Fruit fly (Drosophila melanogaster) whole organism, prepupa: ENCODE measurements around the gene CG10466.

ENCODE experiments used
- CG11294 ChIP-seq: fragments of 200-800 bp; sonication (Bioruptor generic); IDR thresholded peaks from 2 replicates; pipeline ENCODE4 v1.3.6; 2022; ENCODE audit warnings: missing biosample characterization, missing genetic modification characterization
- CG11902 ChIP-seq: fragments of 200-800 bp; sonication (Bioruptor generic); optimal IDR thresholded peaks from 3 replicates; lab custom pipeline; 2016; ENCODE audit warnings: missing biosample characterization, missing genetic modification characterization
- CG15336 ChIP-seq: fragments of 200-800 bp; sonication (Bioruptor generic); IDR thresholded peaks from 2 replicates; pipeline ENCODE4 v1.3.6; 2022; ENCODE audit warnings: missing biosample characterization, missing genetic modification characterization
- CG1621 ChIP-seq: fragments of 200-800 bp; sonication (Bioruptor generic); optimal IDR thresholded peaks from 3 replicates; lab custom pipeline; 2018; ENCODE audit warnings: missing biosample characterization, mild to moderate bottlenecking, missing genetic modification characterization
- CG16779 ChIP-seq: fragments of 200-800 bp; sonication (Bioruptor generic); optimal IDR thresholded peaks from 3 replicates; lab custom pipeline; 2017; ENCODE audit warnings: missing biosample characterization, mild to moderate bottlenecking, missing genetic modification characterization
- CG31627 ChIP-seq: fragments of 200-800 bp; sonication (Bioruptor generic); optimal IDR thresholded peaks from 3 replicates; lab custom pipeline; 2016; ENCODE audit warnings: missing biosample characterization, missing genetic modification characterization
- CG32006 ChIP-seq: fragments of 200-800 bp; sonication (Bioruptor generic); optimal IDR thresholded peaks from 3 replicates; lab custom pipeline; 2017; ENCODE audit warnings: missing biosample characterization, mild to moderate bottlenecking, missing genetic modification characterization
- CG34406 ChIP-seq: fragments of 200-800 bp; sonication (Bioruptor generic); optimal IDR thresholded peaks from 3 replicates; lab custom pipeline; 2016; ENCODE audit warnings: missing biosample characterization, missing genetic modification characterization
- CG6276 ChIP-seq: fragments of 200-800 bp; sonication (Bioruptor generic); optimal IDR thresholded peaks from 2 replicates; lab custom pipeline; 2017; ENCODE audit warnings: missing biosample characterization, mild to moderate bottlenecking, missing genetic modification characterization
- CG6808 ChIP-seq: fragments of 200-800 bp; sonication (Bioruptor generic); optimal IDR thresholded peaks from 3 replicates; lab custom pipeline; 2017; ENCODE audit warnings: missing biosample characterization, missing genetic modification characterization, mild to moderate bottlenecking, moderate library complexity, missing genetic modification reagents
- CG8119 ChIP-seq: fragments of 200-800 bp; sonication (Bioruptor generic); IDR thresholded peaks from 3 replicates; pipeline ENCODE4 v1.3.6; 2022; ENCODE audit warnings: missing biosample characterization, missing genetic modification characterization
- CG8632 ChIP-seq: fragments of 200-800 bp; sonication (Bioruptor generic); optimal IDR thresholded peaks from 3 replicates; lab custom pipeline; 2016; ENCODE audit warnings: missing biosample characterization, missing genetic modification characterization
- Eip78C ChIP-seq: fragments of 200-800 bp; sonication (Bioruptor generic); peaks from one replicate; lab custom pipeline; 2016; ENCODE audit warnings: missing biosample characterization, missing genetic modification characterization
- Eip93F ChIP-seq: fragments of 200-800 bp; sonication (Bioruptor generic); optimal IDR thresholded peaks from 2 replicates; lab custom pipeline; 2016; ENCODE audit warnings: missing biosample characterization, mild to moderate bottlenecking, missing genetic modification characterization
- Ets21C ChIP-seq: fragments of 200-800 bp; sonication (Bioruptor generic); optimal IDR thresholded peaks from 3 replicates; lab custom pipeline; 2016; ENCODE audit warnings: missing biosample characterization, missing genetic modification characterization
- Ets96B ChIP-seq: fragments of 200-800 bp; optimal IDR thresholded peaks from 2 replicates; lab custom pipeline; 2019; ENCODE audit warnings: missing biosample characterization, mild to moderate bottlenecking, missing genetic modification characterization, moderate library complexity
- Gug ChIP-seq: fragments of 200-800 bp; sonication (Bioruptor generic); IDR thresholded peaks from 2 replicates; pipeline ENCODE4 v1.3.6; 2022; ENCODE audit warnings: missing biosample characterization, missing genetic modification characterization
- Hr38 ChIP-seq: sonication (Bioruptor generic); optimal IDR thresholded peaks from 2 replicates; lab custom pipeline; 2016; ENCODE audit warnings: missing biosample characterization, missing genetic modification characterization
- Hr39 ChIP-seq: fragments of 200-800 bp; sonication (Bioruptor generic); optimal IDR thresholded peaks from 2 replicates; lab custom pipeline; 2016; ENCODE audit warnings: missing biosample characterization, missing genetic modification characterization
- Hr4 ChIP-seq: fragments of 200-800 bp; sonication (Bioruptor generic); optimal IDR thresholded peaks from 3 replicates; lab custom pipeline; 2016; ENCODE audit warnings: missing biosample characterization, missing genetic modification characterization
- Met ChIP-seq: fragments of 200-800 bp; sonication (Bioruptor generic); optimal IDR thresholded peaks from 3 replicates; lab custom pipeline; 2016; ENCODE audit warnings: missing biosample characterization, missing genetic modification characterization
- OdsH ChIP-seq: fragments of 200-800 bp; sonication (Bioruptor generic); optimal IDR thresholded peaks from 3 replicates; lab custom pipeline; 2016; ENCODE audit warnings: missing biosample characterization, missing genetic modification characterization
- Sox102F ChIP-seq: fragments of 200-800 bp; sonication (Bioruptor generic); optimal IDR thresholded peaks from 2 replicates; lab custom pipeline; 2016; ENCODE audit warnings: missing biosample characterization, mild to moderate bottlenecking, missing genetic modification characterization
- Sox14 ChIP-seq: fragments of 200-800 bp; sonication (Bioruptor generic); optimal IDR thresholded peaks from 3 replicates; lab custom pipeline; 2016; ENCODE audit warnings: missing biosample characterization, missing genetic modification characterization
- achi ChIP-seq: fragments of 200-800 bp; sonication (Bioruptor generic); optimal IDR thresholded peaks from 3 replicates; lab custom pipeline; 2016; ENCODE audit warnings: missing biosample characterization, missing genetic modification characterization
- acj6 ChIP-seq: fragments of 200-800 bp; sonication (Bioruptor generic); optimal IDR thresholded peaks from 3 replicates; lab custom pipeline; 2016; ENCODE audit warnings: missing biosample characterization, missing genetic modification characterization
- cyc ChIP-seq: fragments of 200-800 bp; sonication (Bioruptor generic); optimal IDR thresholded peaks from 3 replicates; lab custom pipeline; 2016; ENCODE audit warnings: missing biosample characterization, missing genetic modification characterization
- dac ChIP-seq: fragments of 200-800 bp; sonication (Bioruptor generic); optimal IDR thresholded peaks from 2 replicates; lab custom pipeline; 2017; ENCODE audit warnings: missing biosample characterization, mild to moderate bottlenecking, missing genetic modification characterization
- dsx ChIP-seq: fragments of 200-800 bp; optimal IDR thresholded peaks from 3 replicates; lab custom pipeline; 2019; ENCODE audit warnings: missing biosample characterization, mild to moderate bottlenecking, missing genetic modification characterization, moderate library complexity; ENCODE audit not compliant: poor library complexity, severe bottlenecking
- eg ChIP-seq: fragments of 200-800 bp; sonication (Bioruptor generic); IDR thresholded peaks from 3 replicates; pipeline ENCODE4 v1.3.6; 2022; ENCODE audit warnings: missing biosample characterization, missing genetic modification characterization
- esn ChIP-seq: fragments of 200-800 bp; sonication (Bioruptor generic); optimal IDR thresholded peaks from 2 replicates; lab custom pipeline; 2016; ENCODE audit warnings: missing biosample characterization, mild to moderate bottlenecking, missing genetic modification characterization, moderate library complexity
- fd59A ChIP-seq: fragments of 200-800 bp; sonication (Bioruptor generic); optimal IDR thresholded peaks from 2 replicates; lab custom pipeline; 2017; ENCODE audit warnings: missing biosample characterization, mild to moderate bottlenecking, missing genetic modification characterization, missing genetic modification reagents
- fd85E ChIP-seq: fragments of 200-800 bp; sonication (Bioruptor generic); optimal IDR thresholded peaks from 3 replicates; lab custom pipeline; 2016; ENCODE audit warnings: missing biosample characterization, missing genetic modification characterization
- salr ChIP-seq, 2 experiments: fragments of 200-800 bp; sonication (Bioruptor generic); optimal IDR thresholded peaks; 3 replicates each; lab custom pipeline; 2016 to 2018; ENCODE audit warnings: missing biosample characterization in 2 of 2, missing genetic modification characterization in 2 of 2, mild to moderate bottlenecking in 1 of 2
- spab ChIP-seq: fragments of 200-800 bp; sonication (Bioruptor generic); optimal IDR thresholded peaks from 2 replicates; lab custom pipeline; 2017; ENCODE audit warnings: missing biosample characterization, mild to moderate bottlenecking, missing genetic modification characterization, missing genetic modification reagents
- ss ChIP-seq, 2 experiments: fragments of 200-800 bp; sonication (Bioruptor generic); optimal IDR thresholded peaks; 2 replicates in 1 of 2; 3 replicates in 1 of 2; lab custom pipeline; 2017 to 2018; ENCODE audit warnings: mild to moderate bottlenecking in 2 of 2, missing biosample characterization in 2 of 2, missing genetic modification characterization in 2 of 2, moderate library complexity in 1 of 2
- topi ChIP-seq: fragments of 200-800 bp; sonication (Bioruptor generic); optimal IDR thresholded peaks from 3 replicates; lab custom pipeline; 2016; ENCODE audit warnings: missing biosample characterization, missing genetic modification characterization
- vri ChIP-seq: fragments of 200-800 bp; sonication (Bioruptor generic); optimal IDR thresholded peaks from 3 replicates; lab custom pipeline; 2016; ENCODE audit warnings: missing biosample characterization, mild to moderate bottlenecking, missing genetic modification characterization

Gene CG10466

dm6 chr2L:19791321-19792281, at the start of gene CG10466, which contains the start of gene CdGAPr (continued):
- TF ChIP-seq Sox102F (peak; percentile 27), achi (GFP tag; lab: Kevin White, UChicago) (no peak), Hr38 (no peak), Eip93F (GFP tag; lab: Kevin White, UChicago) (no peak), fd59A (GFP tag; lab: Kevin White, UChicago) (no peak), Sox14 (GFP tag; lab: Kevin White, UChicago) (no peak), Ets96B (tag; lab: Kevin White, UChicago) (no peak), fd85E (peak; percentile 21), CG8632 (GFP tag; lab: Kevin White, UChicago) (no peak), CG34406 (GFP tag; lab: Kevin White, UChicago) (no peak)

DNA sequence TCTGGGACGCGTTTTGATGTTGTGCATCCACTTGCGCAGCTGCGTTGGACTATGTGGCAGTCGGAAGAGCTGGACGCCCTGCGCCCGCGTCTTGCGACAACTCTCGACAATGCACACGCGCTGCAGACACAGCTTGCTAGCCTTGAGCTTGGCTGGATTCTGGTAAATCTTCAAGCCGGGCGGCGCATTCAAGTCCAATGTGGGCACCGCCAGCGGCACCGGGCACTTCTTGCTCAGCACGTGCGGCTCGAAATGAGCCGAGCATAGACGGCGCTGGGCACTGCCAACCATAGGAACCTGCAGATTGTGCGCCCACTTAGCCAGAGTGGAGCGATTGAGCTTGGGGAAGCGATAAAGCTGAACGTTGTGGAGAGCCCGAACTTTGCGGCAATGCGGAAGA, 41.3 kb upstream of the CG10466 start:
- TF ChIP-seq Eip78C (no peak), vri (GFP tag; lab: Kevin White, UChicago) (no peak), CG15336 (GFP tag; lab: Robert Waterston, UW) (no peak), Hr4 (GFP tag; lab: Kevin White, UChicago) (no peak), dac (GFP tag; lab: Kevin White, UChicago) (no peak)

dm6 chr2L:19755015-19755414, 36.9 kb upstream of the CG10466 start:
- TF ChIP-seq CG11902 (GFP tag; lab: Kevin White, UChicago): no peak
- no peak for TF ChIP-seq Met (GFP tag; lab: Kevin White, UChicago)
- TF ChIP-seq CG31627 (GFP tag; lab: Kevin White, UChicago): no peak
- no peak for TF ChIP-seq ss (GFP tag; optimal IDR thresholded peaks at IDR 0.05; lab: Kevin White, UChicago)
- TF ChIP-seq CG6276 (GFP tag; lab: Kevin White, UChicago): no peak
- TF ChIP-seq, all 60 proteins: peak for 0

dm6 chr2L:19756040-19756439, 35.9 kb upstream of the CG10466 start:
- TF ChIP-seq CG11294 (no peak), dsx (GFP tag; lab: Kevin White, UChicago) (no peak)

DNA sequence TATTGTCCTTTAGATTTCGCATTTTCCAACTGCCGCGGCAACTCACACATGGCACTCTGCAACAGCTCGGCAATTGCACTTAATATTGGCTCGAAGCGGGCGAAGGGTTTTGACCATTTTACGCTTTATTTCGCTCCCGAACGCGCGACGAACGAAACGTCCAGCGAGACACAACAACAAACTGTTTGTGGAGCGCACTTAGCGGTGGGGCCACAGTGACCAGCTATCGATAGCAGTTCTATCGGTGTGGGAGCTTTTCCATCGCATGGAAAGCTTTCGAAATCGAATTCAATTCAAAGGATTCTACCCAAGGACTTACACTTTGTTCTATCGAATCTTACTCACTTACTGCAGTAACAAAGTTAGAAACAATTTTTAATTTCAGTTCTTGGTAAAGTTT, 35.2 kb upstream of the CG10466 start, which contains the start of gene CG10631:
TSS of gene CG10631 (minus strand) at position 189 of the 400 bp plus-strand sequence.
- TF ChIP-seq Ets96B (tag; lab: Kevin White, UChicago) (no peak), eg (peak; percentile 10; the same call in 1 of the 3 replicates)

DNA sequence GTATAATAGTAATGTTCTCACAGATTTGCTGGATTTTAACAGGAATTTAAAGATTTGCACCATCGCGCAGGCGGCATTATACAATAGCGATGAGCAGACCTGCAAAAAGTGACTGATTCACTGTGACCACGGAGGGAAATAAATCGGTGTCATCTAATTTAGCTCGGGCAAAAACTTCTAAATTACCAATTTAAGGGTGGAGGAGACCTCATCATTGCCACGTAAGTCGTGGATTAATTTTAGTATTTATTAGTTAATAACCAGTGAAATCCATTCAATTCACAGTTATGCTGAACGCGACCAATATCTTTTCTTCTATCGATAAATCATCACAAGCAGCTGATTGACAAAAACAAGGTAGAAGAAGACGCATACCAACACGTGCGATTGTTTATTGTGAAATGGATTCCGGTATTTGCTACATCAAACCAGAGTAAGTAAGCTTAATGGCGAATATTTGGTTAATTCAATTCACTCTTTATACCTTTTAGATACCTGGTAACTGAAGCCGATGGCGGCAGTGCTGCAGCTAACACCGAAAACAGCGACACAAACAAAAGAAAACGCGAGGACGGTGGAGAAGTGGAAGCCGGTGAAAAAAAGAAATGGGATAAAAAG, 33.3 kb upstream of the CG10466 start, which contains the start of the genes CG10628 and Dus3:
TSS of gene CG10628 (minus strand) at position 105 of the 618 bp plus-strand sequence.
TSS of gene Dus3 (plus strand) at position 369 of the 618 bp plus-strand sequence.
- TF ChIP-seq cyc (GFP tag; lab: Kevin White, UChicago): peak; percentile 90
- peak; percentile 82 for TF ChIP-seq CG34406 (GFP tag; lab: Kevin White, UChicago)
- TF ChIP-seq spab: peak; percentile 69
- TF ChIP-seq CG32006: peak; percentile 88
- TF ChIP-seq Gug (GFP tag; lab: Robert Waterston, UW): peak; percentile 92
- TF ChIP-seq CG31627 (GFP tag; lab: Kevin White, UChicago): peak; percentile 91
- TF ChIP-seq CG8119 (GFP tag; lab: Robert Waterston, UW): peak; percentile 80
- TF ChIP-seq topi (GFP tag; lab: Kevin White, UChicago): peak; percentile 87
- TF ChIP-seq CG1621 (tag; lab: Kevin White, UChicago): peak; percentile 81
- TF ChIP-seq Hr39 (GFP tag; lab: Kevin White, UChicago): peak; percentile 93
- TF ChIP-seq OdsH (GFP tag; lab: Kevin White, UChicago): no peak
- peak; percentile 88 for TF ChIP-seq acj6 (GFP tag; lab: Kevin White, UChicago)
- TF ChIP-seq eg: peak; percentile 93
- peak; percentile 71 for TF ChIP-seq CG6808 (GFP tag; lab: Kevin White, UChicago)
- TF ChIP-seq Met (GFP tag; lab: Kevin White, UChicago): peak; percentile 90
- TF ChIP-seq esn (GFP tag; lab: Kevin White, UChicago): peak; percentile 93
- peak in 1 of 2 experiments; percentile 76 for TF ChIP-seq salr (GFP tag; optimal IDR thresholded peaks at IDR 0.05; lab: Kevin White, UChicago)
- TF ChIP-seq Sox14 (GFP tag; lab: Kevin White, UChicago): peak; percentile 91
- peak; percentile 86 for TF ChIP-seq Ets96B (tag; lab: Kevin White, UChicago)
- no peak for TF ChIP-seq Ets21C (GFP tag; lab: Kevin White, UChicago)
- TF ChIP-seq fd85E: no peak
- TF ChIP-seq CG16779 (tag; lab: Kevin White, UChicago): peak; percentile 59
